Fruit fly (Drosophila melanogaster) whole organism, embryonic: ENCODE results near the gene Cand1.

Experiments
- ATbp ChIP-seq: fragments of 200-800 bp; sonication (Bioruptor generic); optimal IDR thresholded peaks from 2 replicates; lab custom pipeline; 2017; ENCODE audit warnings: missing biosample characterization, mild to moderate bottlenecking, missing genetic modification characterization, missing genetic modification reagents
- Asciz ChIP-seq: fragments of 200-800 bp; sonication (Bioruptor generic); optimal IDR thresholded peaks from 2 replicates; lab custom pipeline; 2017; ENCODE audit warnings: missing biosample characterization, mild to moderate bottlenecking, missing genetic modification characterization, missing genetic modification reagents
- B-H1 ChIP-seq: fragments of 200-800 bp; sonication (Bioruptor generic); IDR thresholded peaks from 3 replicates; pipeline ENCODE4 v1.3.6; 2022; ENCODE audit warnings: missing biosample characterization, missing genetic modification characterization
- Bgb ChIP-seq: fragments of 200-800 bp; sonication (Bioruptor generic); IDR thresholded peaks from 2 replicates; pipeline ENCODE4 v1.3.6; 2022; ENCODE audit warnings: missing biosample characterization, missing genetic modification characterization; ENCODE audit not compliant: partially characterized antibody
- CG11695 ChIP-seq: fragments of 200-800 bp; sonication (Bioruptor generic); IDR thresholded peaks from 3 replicates; pipeline ENCODE4 v1.3.6; 2022; ENCODE audit warnings: missing biosample characterization, missing genetic modification characterization
- CG12391 ChIP-seq: fragments of 200-800 bp; sonication (Bioruptor generic); optimal IDR thresholded peaks from 3 replicates; lab custom pipeline; 2018; ENCODE audit warnings: missing biosample characterization, mild to moderate bottlenecking, missing genetic modification characterization, moderate library complexity
- CG12942 ChIP-seq: fragments of 200-800 bp; sonication (Bioruptor generic); optimal IDR thresholded peaks from 3 replicates; lab custom pipeline; 2016; ENCODE audit warnings: missing biosample characterization, missing genetic modification characterization
- CG13296 ChIP-seq: fragments of 200-800 bp; sonication (Bioruptor generic); optimal IDR thresholded peaks from 3 replicates; lab custom pipeline; 2018; ENCODE audit warnings: missing biosample characterization, mild to moderate bottlenecking, missing genetic modification characterization
- CG13775 ChIP-seq: fragments of 200-800 bp; sonication (Bioruptor generic); optimal IDR thresholded peaks from 3 replicates; lab custom pipeline; 2017; ENCODE audit warnings: missing biosample characterization, mild to moderate bottlenecking, missing genetic modification characterization
- CG14667 ChIP-seq: fragments of 200-800 bp; sonication (Bioruptor generic); IDR thresholded peaks from 2 replicates; pipeline ENCODE4 v1.3.6; 2022; ENCODE audit warnings: missing biosample characterization, missing genetic modification characterization
- CG15073 ChIP-seq: fragments of 200-800 bp; sonication (Bioruptor generic); optimal IDR thresholded peaks from 2 replicates; lab custom pipeline; 2016; ENCODE audit warnings: missing biosample characterization, missing genetic modification characterization
- CG15601 ChIP-seq: fragments of 200-800 bp; sonication (Bioruptor generic); optimal IDR thresholded peaks from 3 replicates; lab custom pipeline; 2019; ENCODE audit warnings: missing biosample characterization, mild to moderate bottlenecking, missing genetic modification characterization, moderate library complexity
- CG1603 ChIP-seq: fragments of 200-800 bp; sonication (Bioruptor generic); optimal IDR thresholded peaks from 2 replicates; lab custom pipeline; 2019; ENCODE audit warnings: missing biosample characterization, mild to moderate bottlenecking, missing genetic modification characterization, moderate library complexity
- CG17361 ChIP-seq: fragments of 200-800 bp; sonication (Bioruptor generic); IDR thresholded peaks from 3 replicates; pipeline ENCODE4 v1.3.6; 2022; ENCODE audit warnings: missing biosample characterization, missing genetic modification characterization
- CG17912 ChIP-seq: fragments of 200-800 bp; sonication (Bioruptor generic); optimal IDR thresholded peaks from 2 replicates; lab custom pipeline; 2018; ENCODE audit warnings: missing biosample characterization, mild to moderate bottlenecking, missing genetic modification characterization
- CG18599 ChIP-seq: fragments of 200-800 bp; sonication (Bioruptor generic); optimal IDR thresholded peaks from 3 replicates; lab custom pipeline; 2017; ENCODE audit warnings: missing biosample characterization, missing genetic modification characterization, mild to moderate bottlenecking, moderate library complexity, missing genetic modification reagents
- CG31388 ChIP-seq: fragments of 200-800 bp; sonication (Bioruptor generic); optimal IDR thresholded peaks from 2 replicates; lab custom pipeline; 2016; ENCODE audit warnings: missing biosample characterization, missing genetic modification characterization
- CG4282 ChIP-seq: fragments of 200-800 bp; sonication (Bioruptor generic); optimal IDR thresholded peaks from 2 replicates; lab custom pipeline; 2016; ENCODE audit warnings: missing biosample characterization, missing genetic modification characterization
- CG7745 ChIP-seq: fragments of 200-800 bp; sonication (Bioruptor generic); optimal IDR thresholded peaks from 2 replicates; lab custom pipeline; 2018; ENCODE audit warnings: missing biosample characterization, mild to moderate bottlenecking, missing genetic modification characterization, moderate library complexity
- CG9609 ChIP-seq: fragments of 200-800 bp; sonication (Bioruptor generic); optimal IDR thresholded peaks from 3 replicates; lab custom pipeline; 2016; ENCODE audit warnings: missing biosample characterization, missing genetic modification characterization
- CG9797 ChIP-seq: fragments of 200-800 bp; sonication (Bioruptor generic); optimal IDR thresholded peaks from 3 replicates; lab custom pipeline; 2018; ENCODE audit warnings: missing biosample characterization, mild to moderate bottlenecking, missing genetic modification characterization
- CHES-1-like ChIP-seq: fragments of 200-800 bp; sonication (Bioruptor generic); optimal IDR thresholded peaks from 2 replicates; lab custom pipeline; 2016; ENCODE audit warnings: missing biosample characterization, missing genetic modification characterization
- D ChIP-seq, 2 experiments: fragments of 200-800 bp in 1 of 2; fragments of >200 bp in 1 of 2; sonication (Bioruptor generic) in 1 of 2; optimal IDR thresholded peaks; 2 replicates in 1 of 2; 3 replicates in 1 of 2; lab custom pipeline; 2017; ENCODE audit warnings: mild to moderate bottlenecking in 1 of 2, missing biosample characterization in 1 of 2, missing genetic modification characterization in 1 of 2, missing genetic modification reagents in 1 of 2
- Dek ChIP-seq: fragments of 200-800 bp; sonication (Bioruptor generic); optimal IDR thresholded peaks from 3 replicates; lab custom pipeline; 2019; ENCODE audit warnings: missing biosample characterization, mild to moderate bottlenecking, missing genetic modification characterization, moderate library complexity
- Dfd ChIP-seq, 2 experiments: fragments of >200 bp; optimal IDR thresholded peaks; 2 replicates each; lab custom pipeline; 2017; ENCODE audit warnings: missing biosample characterization in 2 of 2, missing genetic modification characterization in 2 of 2
- Dip3 ChIP-seq: fragments of 200-800 bp; sonication (Bioruptor generic); optimal IDR thresholded peaks from 3 replicates; lab custom pipeline; 2016; ENCODE audit warnings: missing biosample characterization, missing genetic modification characterization
- Doc3 ChIP-seq: fragments of 200-800 bp; sonication (Bioruptor generic); IDR thresholded peaks from 3 replicates; pipeline ENCODE4 v1.3.6; 2022; ENCODE audit warnings: missing biosample characterization, missing genetic modification characterization; ENCODE audit not compliant: partially characterized antibody
- Ets97D ChIP-seq: fragments of 200-800 bp; sonication (Bioruptor generic); optimal IDR thresholded peaks from 3 replicates; lab custom pipeline; 2016; ENCODE audit warnings: missing biosample characterization, missing genetic modification characterization
- HLH4C ChIP-seq: fragments of 200-800 bp; sonication (Bioruptor generic); IDR thresholded peaks from 3 replicates; pipeline ENCODE4 v1.3.6; 2022; ENCODE audit warnings: missing biosample characterization, missing genetic modification characterization; ENCODE audit not compliant: partially characterized antibody
- Mad ChIP-seq: fragments of 200-800 bp; sonication (Bioruptor generic); optimal IDR thresholded peaks from 2 replicates; lab custom pipeline; 2016; ENCODE audit warnings: missing biosample characterization, missing genetic modification characterization
- Oli ChIP-seq: fragments of 200-800 bp; sonication (Bioruptor generic); optimal IDR thresholded peaks from 2 replicates; lab custom pipeline; 2018; ENCODE audit warnings: missing biosample characterization, mild to moderate bottlenecking, missing genetic modification characterization, moderate library complexity
- Sox100B ChIP-seq: fragments of 200-800 bp; sonication (Bioruptor generic); optimal IDR thresholded peaks from 3 replicates; lab custom pipeline; 2018; ENCODE audit warnings: missing biosample characterization, mild to moderate bottlenecking, missing genetic modification characterization
- br ChIP-seq: fragments of >200 bp; optimal IDR thresholded peaks from 2 replicates; lab custom pipeline; 2017
- crp ChIP-seq, 2 experiments: fragments of 200-800 bp; sonication (Bioruptor generic); optimal IDR thresholded peaks; 2 replicates in 1 of 2; 3 replicates in 1 of 2; lab custom pipeline; 2017; ENCODE audit warnings: missing biosample characterization in 2 of 2, missing genetic modification characterization in 2 of 2, mild to moderate bottlenecking in 1 of 2, moderate library complexity in 1 of 2
- disco-r ChIP-seq: fragments of 200-800 bp; sonication (Bioruptor generic); optimal IDR thresholded peaks from 2 replicates; lab custom pipeline; 2016; ENCODE audit warnings: missing biosample characterization, missing genetic modification characterization
- dpn ChIP-seq, 2 experiments: fragments of 200-800 bp; sonication (Bioruptor generic); optimal IDR thresholded peaks; 3 replicates each; lab custom pipeline; 2016; ENCODE audit warnings: missing biosample characterization in 2 of 2, missing genetic modification characterization in 2 of 2
- esg ChIP-seq: fragments of 200-800 bp; sonication (Bioruptor generic); conservative IDR thresholded peaks from 2 replicates; pipeline ENCODE4 v1.3.6; 2022; ENCODE audit warnings: missing biosample characterization, missing genetic modification characterization
- fu2 ChIP-seq: fragments of 200-800 bp; sonication (Bioruptor generic); optimal IDR thresholded peaks from 2 replicates; lab custom pipeline; 2016; ENCODE audit warnings: missing biosample characterization, missing genetic modification characterization
- ham ChIP-seq: fragments of 200-800 bp; sonication (Bioruptor generic); IDR thresholded peaks from 2 replicates; pipeline ENCODE4 v1.3.6; 2022; ENCODE audit warnings: missing biosample characterization, missing genetic modification characterization
- luna ChIP-seq: fragments of 200-800 bp; sonication (Bioruptor generic); optimal IDR thresholded peaks from 2 replicates; lab custom pipeline; 2016; ENCODE audit warnings: missing biosample characterization, missing genetic modification characterization
- phol ChIP-seq: fragments of 200-800 bp; sonication (Bioruptor generic); optimal IDR thresholded peaks from 3 replicates; lab custom pipeline; 2018; ENCODE audit warnings: missing biosample characterization, mild to moderate bottlenecking, missing genetic modification characterization, moderate library complexity
- pum ChIP-seq: fragments of 200-800 bp; sonication (Bioruptor generic); optimal IDR thresholded peaks from 2 replicates; lab custom pipeline; 2016; ENCODE audit warnings: missing biosample characterization, missing genetic modification characterization
- ro ChIP-seq: fragments of 200-800 bp; sonication (Bioruptor generic); IDR thresholded peaks from 2 replicates; pipeline ENCODE4 v1.3.6; 2022; ENCODE audit warnings: missing biosample characterization, missing genetic modification characterization
- salm ChIP-seq: fragments of 200-800 bp; sonication (Bioruptor generic); optimal IDR thresholded peaks from 2 replicates; lab custom pipeline; 2018; ENCODE audit warnings: missing biosample characterization, mild to moderate bottlenecking, missing genetic modification characterization
- sens ChIP-seq: fragments of 200-800 bp; sonication (Bioruptor generic); peaks from one replicate; lab custom pipeline; 2016; ENCODE audit warnings: missing biosample characterization, missing genetic modification characterization
- sob ChIP-seq: fragments of 200-800 bp; sonication (Bioruptor generic); IDR thresholded peaks from 2 replicates; pipeline ENCODE4 v1.3.6; 2022; ENCODE audit warnings: missing biosample characterization, missing genetic modification characterization
- ttk ChIP-seq: fragments of 200-800 bp; sonication (Bioruptor generic); IDR thresholded peaks from 2 replicates; pipeline ENCODE4 v2.1.2; 2022; ENCODE audit warnings: missing biosample characterization, missing genetic modification characterization
- unc-4 ChIP-seq: fragments of 200-800 bp; sonication (Bioruptor generic); IDR thresholded peaks from 2 replicates; pipeline ENCODE4 v1.3.6; 2022; ENCODE audit warnings: missing biosample characterization, missing genetic modification characterization; ENCODE audit not compliant: partially characterized antibody
- yki ChIP-seq: fragments of >200 bp; optimal IDR thresholded peaks from 3 replicates; lab custom pipeline; 2018
- zen ChIP-seq: fragments of 200-800 bp; sonication (Bioruptor generic); optimal IDR thresholded peaks from 3 replicates; lab custom pipeline; 2018; ENCODE audit warnings: missing biosample characterization, mild to moderate bottlenecking, missing genetic modification characterization, moderate library complexity

Cand1 gene

dm6 chr2L:10362408-10363067 is at the start of gene Cand1, which contains the start of gene pim (continued):
- no peak for TF ChIP-seq CHES-1-like (GFP tag; lab: Kevin White, UChicago)
- no peak for TF ChIP-seq D (optimal IDR thresholded peaks at IDR 0.05; lab: Kevin White, UChicago)
- TF ChIP-seq D (GFP tag; optimal IDR thresholded peaks at IDR 0.05; lab: Kevin White, UChicago), result no peak
- TF ChIP-seq ro, result no peak
- TF ChIP-seq CG17912, result no peak
- TF ChIP-seq Oli (tag; lab: Kevin White, UChicago), result no peak
- TF ChIP-seq luna, result no peak
- TF ChIP-seq sob (GFP tag; lab: Robert Waterston, UW), result no peak
- TF ChIP-seq CG13775 (GFP tag; lab: Kevin White, UChicago), result no peak
- peak; percentile 62 for TF ChIP-seq CG15601
- TF ChIP-seq br, result no peak
- TF ChIP-seq yki (lab: Kevin White, UChicago), result no peak
- no peak for TF ChIP-seq Dek (tag; lab: Kevin White, UChicago)
- TF ChIP-seq phol, result peak; percentile 57
- TF ChIP-seq CG9797 (GFP tag; lab: Kevin White, UChicago), result peak; percentile 59
- TF ChIP-seq CG7745 (tag; lab: Kevin White, UChicago), result no peak
- peak; percentile 41 for TF ChIP-seq zen (tag; lab: Kevin White, UChicago)
- TF ChIP-seq ATbp (GFP tag; lab: Kevin White, UChicago), result no peak
- peak; percentile 54; the same call in 1 of the 3 replicates for TF ChIP-seq HLH4C
- TF ChIP-seq Asciz, result no peak
- TF ChIP-seq ham, result no peak
- no peak for TF ChIP-seq pum (GFP tag; lab: Kevin White, UChicago)
- TF ChIP-seq CG13296 (GFP tag; lab: Kevin White, UChicago), result no peak
- no peak for TF ChIP-seq disco-r (GFP tag; lab: Kevin White, UChicago)
- peak; percentile 59 for TF ChIP-seq CG12391
- no peak for TF ChIP-seq CG4282 (GFP tag; lab: Kevin White, UChicago)
- peak; percentile 65 for TF ChIP-seq Bgb (GFP tag; lab: Robert Waterston, UW)
- peak in 1 of 2 experiments; percentile 12 for TF ChIP-seq dpn (GFP tag; optimal IDR thresholded peaks at IDR 0.05; lab: Kevin White, UChicago)
- no peak for TF ChIP-seq Dfd (GFP tag; optimal IDR thresholded peaks at IDR 0.05; lab: Kevin White, UChicago)

- TF ChIP-seq sens (GFP tag; lab: Kevin White, UChicago) (peak; percentile 74), CG11695 (GFP tag; lab: Robert Waterston, UW) (peak; percentile 57; the same call in 2 of the 3 replicates), unc-4 (GFP tag; lab: Robert Waterston, UW) (no peak), CG1603 (tag; lab: Kevin White, UChicago) (peak; percentile 100), CG14667 (GFP tag; lab: Robert Waterston, UW) (no peak; the same call in 1 of the 2 replicates), Mad (GFP tag; lab: Kevin White, UChicago) (peak; percentile 46), Dfd (GFP tag; optimal IDR thresholded peaks at IDR 0.05; lab: Kevin White, UChicago) (no peak), CG18599 (no peak), CG12942 (GFP tag; lab: Kevin White, UChicago) (peak; percentile 58), CG15601 (peak; percentile 55), sob (GFP tag; lab: Robert Waterston, UW) (peak; percentile 84), salm (peak; percentile 21), fu2 (peak; percentile 69), crp (GFP tag; optimal IDR thresholded peaks at IDR 0.05; lab: Kevin White, UChicago) (peak in 1 of 2 experiments; percentile 47), B-H1 (GFP tag; lab: Robert Waterston, UW) (peak; percentile 47; the same call in 2 of the 3 replicates), ttk (GFP tag; lab: Robert Waterston, UW) (peak; percentile 75), Dip3 (GFP tag; lab: Kevin White, UChicago) (peak; percentile 68), Sox100B (peak; percentile 66), Doc3 (GFP tag; lab: Robert Waterston, UW) (no peak), CG31388 (no peak), Ets97D (GFP tag; lab: Kevin White, UChicago) (peak; percentile 99), CG15073 (GFP tag; lab: Kevin White, UChicago) (no peak), CG9609 (peak; percentile 62), CG17361 (GFP tag; lab: Robert Waterston, UW) (peak; percentile 75; the same call in 2 of the 3 replicates), esg (peak; percentile 31; the same call in 1 of the 2 replicates)
Measured at dm6 chr2L:10408122-10408576, 45.6 kb upstream of the Cand1 start, which contains the start of the genes Ip259 and RpS27A. TSS of gene Ip259 (plus strand) at chr2L:10408352. TSS of gene RpS27A (plus strand) at chr2L:10408352.
